Fruit fly (Drosophila melanogaster): Measurements from ENCODE around the gene Acbp5.

The Acbp5 gene

DNA sequence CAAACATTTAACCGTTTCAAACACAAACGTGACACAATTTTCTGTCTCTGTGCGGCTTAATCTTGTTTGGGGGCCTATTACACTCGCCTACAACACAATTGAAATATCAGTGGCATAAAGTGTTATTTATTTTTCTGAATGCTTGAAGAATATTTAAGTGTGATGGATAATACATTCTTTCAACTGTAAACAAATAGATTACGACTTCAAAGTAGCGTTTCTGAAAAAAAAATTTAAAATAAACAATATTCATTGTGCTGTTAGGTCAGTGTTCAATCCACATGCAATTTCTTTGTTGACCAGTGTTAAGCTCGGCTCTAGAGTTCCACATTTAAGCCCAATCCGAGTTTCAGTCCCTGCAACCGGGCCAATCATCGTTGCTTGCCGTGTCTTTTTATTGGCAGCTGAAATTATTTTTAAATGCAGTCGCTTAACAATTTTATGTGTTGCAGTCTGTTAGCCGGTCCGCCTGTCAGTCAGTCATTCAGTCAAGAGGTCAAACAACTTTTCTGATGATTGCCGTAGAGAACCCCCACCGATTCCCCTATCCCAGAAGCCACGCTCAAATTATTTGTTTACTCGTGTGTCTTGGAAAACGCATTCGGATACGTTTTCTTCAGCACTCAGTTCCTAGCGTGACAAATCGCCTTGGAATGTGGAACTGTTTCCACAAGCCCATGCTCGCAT lies 15.2 kb downstream of the Acbp5 start (continued):
- TF ChIP-seq CG11723 (GFP tag; optimal IDR thresholded peaks at IDR 0.05) (peak; percentile 63), CG16815 (GFP tag; optimal IDR thresholded peaks at IDR 0.05) (peak; percentile 41), CG32772 (GFP tag; IDR thresholded peaks at IDR 0.05) (peak; percentile 53), CG6854 (GFP tag; optimal IDR thresholded peaks at IDR 0.05) (peak; percentile 19), Hr51 (GFP tag; optimal IDR thresholded peaks at IDR 0.05) (peak in 1 of 2 experiments; percentile 85), Drgx (GFP tag; IDR thresholded peaks at IDR 0.05) (peak; percentile 76), Dbx (GFP tag; IDR thresholded peaks at IDR 0.05) (no peak), unc-4 (GFP tag; IDR thresholded peaks at IDR 0.05; ENCODE audit: partially characterized antibody) (no peak), danr (GFP tag; IDR thresholded peaks at IDR 0.05) (0 out of 2 replicates have a peak, but pooled peaks have one; percentile 39), CkIIα-i1 (GFP tag; IDR thresholded peaks at IDR 0.05) (no peak), repo (GFP tag; optimal IDR thresholded peaks at IDR 0.05) (no peak), Dip2 (GFP tag; IDR thresholded peaks at IDR 0.05) (no peak), ATbp (GFP tag; optimal IDR thresholded peaks at IDR 0.05) (peak; percentile 58), sc (optimal IDR thresholded peaks at IDR 0.05) (no peak), sc (GFP tag; optimal IDR thresholded peaks at IDR 0.05) (peak; percentile 66), NC2β (GFP tag; optimal IDR thresholded peaks at IDR 0.05) (peak; percentile 52), CG8281 (tag; optimal IDR thresholded peaks at IDR 0.05) (peak; percentile 90), onecut (GFP tag; IDR thresholded peaks at IDR 0.05) (peak; percentile 34; the same call in 1 of the 2 replicates), eve (GFP tag; optimal IDR thresholded peaks at IDR 0.05) (peak in 1 of 2 experiments; percentile 96), kni (GFP tag; optimal IDR thresholded peaks at IDR 0.05) (peak; percentile 81), twi (tag; optimal IDR thresholded peaks at IDR 0.05) (peak; percentile 61), sqz (GFP tag; optimal IDR thresholded peaks at IDR 0.05) (peak; percentile 57), CG7271 (tag; optimal IDR thresholded peaks at IDR 0.05) (peak; percentile 33), cad (GFP tag; optimal IDR thresholded peaks at IDR 0.05) (no peak), ttk (GFP tag; IDR thresholded peaks at IDR 0.05) (peak; percentile 62), CG10366 (GFP tag; IDR thresholded peaks at IDR 0.05) (peak; percentile 56; the same call in 1 of the 2 replicates), Oli (tag; optimal IDR thresholded peaks at IDR 0.05) (peak; percentile 85), CG1602 (GFP tag; optimal IDR thresholded peaks at IDR 0.05) (peak; percentile 60), Vsx1 (GFP tag; optimal IDR thresholded peaks at IDR 0.05) (peak; percentile 8), GATAe (GFP tag; conservative IDR thresholded peaks at IDR 0.05) (no peak), shn (GFP tag; optimal IDR thresholded peaks at IDR 0.05) (peak; percentile 24), CHES-1-like (GFP tag; optimal IDR thresholded peaks at IDR 0.05) (no peak), CG1647 (GFP tag; optimal IDR thresholded peaks at IDR 0.05) (no peak), CG9932 (GFP tag; IDR thresholded peaks at IDR 0.05) (no peak), CG8290 (GFP tag; optimal IDR thresholded peaks at IDR 0.05) (peak; percentile 3), CG8290 (tag; optimal IDR thresholded peaks at IDR 0.05) (peak in 1 of 2 experiments; percentile 29), CG11085 (GFP tag; IDR thresholded peaks at IDR 0.05) (no peak), HHEX (GFP tag; optimal IDR thresholded peaks at IDR 0.05) (peak; percentile 8), ab (GFP tag; optimal IDR thresholded peaks at IDR 0.05) (no peak), CG42726 (GFP tag; IDR thresholded peaks at IDR 0.05; ENCODE audit: partially characterized antibody) (no peak), CG2199 (GFP tag; IDR thresholded peaks at IDR 0.05) (no peak), usp (GFP tag; optimal IDR thresholded peaks at IDR 0.05) (no peak), toy (GFP tag; IDR thresholded peaks at IDR 0.05) (no peak), CG12219 (GFP tag; optimal IDR thresholded peaks at IDR 0.05) (peak; percentile 83), HLH54F (GFP tag; optimal IDR thresholded peaks at IDR 0.05) (no peak), tio (GFP tag; optimal IDR thresholded peaks at IDR 0.05) (peak; percentile 50), CG13624 (GFP tag; optimal IDR thresholded peaks at IDR 0.05) (peak; percentile 42), nom (GFP tag; optimal IDR thresholded peaks at IDR 0.05) (peak; percentile 39), CG11504 (tag; optimal IDR thresholded peaks at IDR 0.05) (peak; percentile 79), Dip3 (GFP tag; optimal IDR thresholded peaks at IDR 0.05) (peak; percentile 23), gfzf (GFP tag; optimal IDR thresholded peaks at IDR 0.05) (no peak)

Data from whole organism, embryonic.